Worm (Caenorhabditis elegans): ENCODE data around the gene C33D3.4.

DNA sequence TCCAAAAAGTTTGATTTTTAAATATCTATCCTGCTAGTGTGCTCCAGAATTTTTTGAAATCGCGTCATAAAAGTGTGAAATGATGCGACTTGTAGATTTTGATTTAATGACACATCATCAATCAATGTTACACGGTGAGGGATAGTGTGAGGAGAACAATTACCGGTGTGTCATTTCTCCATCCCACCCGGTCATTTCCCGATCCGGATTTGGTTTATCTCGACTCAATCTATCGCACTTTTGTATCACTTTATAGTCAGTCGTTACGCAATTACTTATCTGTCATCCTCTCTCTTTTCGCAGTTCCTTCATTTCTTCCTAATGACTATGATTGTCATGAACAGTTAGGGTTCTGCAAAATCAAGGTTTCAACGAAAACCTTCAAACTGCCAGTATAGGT, 31.3 kb downstream of the C33D3.4 start:
- TF ChIP-seq elt-1 (tag; optimal IDR thresholded peaks at IDR 0.05) (no peak), elt-2 (tag; optimal IDR thresholded peaks at IDR 0.05) (no peak), nhr-11 (tag; optimal IDR thresholded peaks at IDR 0.05) (no peak)

Measured in whole organism, L3 larva.